Fruit fly (Drosophila melanogaster) whole organism, wandering third instar larva: ENCODE data around the gene CG3764.

Experiments used
- Abd-B ChIP-seq: fragments of >200 bp; optimal IDR thresholded peaks from 2 replicates; lab custom pipeline; 2017; ENCODE audit warnings: missing biosample characterization, missing genetic modification characterization
- CG9705 ChIP-seq: fragments of 200-800 bp; sonication (Bioruptor generic); optimal IDR thresholded peaks from 2 replicates; lab custom pipeline; 2018; ENCODE audit warnings: missing biosample characterization, mild to moderate bottlenecking, missing genetic modification characterization
- CrebA ChIP-seq: fragments of 200-800 bp; sonication (Bioruptor generic); optimal IDR thresholded peaks from 2 replicates; lab custom pipeline; 2016; ENCODE audit warnings: missing biosample characterization, mild to moderate bottlenecking, missing genetic modification characterization, borderline replicate concordance
- Dfd ChIP-seq: fragments of >200 bp; optimal IDR thresholded peaks from 2 replicates; lab custom pipeline; 2017; ENCODE audit warnings: missing biosample characterization, missing genetic modification characterization
- Dif ChIP-seq: fragments of 200-275, 200-300 bp; sonication (Bioruptor generic); optimal IDR thresholded peaks from 2 replicates; lab custom pipeline; 2018; ENCODE audit warnings: missing biosample characterization, missing genetic modification characterization; ENCODE audit not compliant: partially characterized antibody
- GATAd ChIP-seq: sonication (Bioruptor generic); optimal IDR thresholded peaks from 2 replicates; lab custom pipeline; 2016; ENCODE audit warnings: missing biosample characterization, missing genetic modification characterization
- HLH106 ChIP-seq: fragments of 200-800 bp; optimal IDR thresholded peaks from 3 replicates; lab custom pipeline; 2019; ENCODE audit warnings: missing biosample characterization, mild to moderate bottlenecking, missing genetic modification characterization, moderate library complexity
- Hnf4 ChIP-seq: fragments of 200-800 bp; sonication (Bioruptor generic); optimal IDR thresholded peaks from 2 replicates; lab custom pipeline; 2016; ENCODE audit warnings: missing biosample characterization, mild to moderate bottlenecking, missing genetic modification characterization
- Hr78 ChIP-seq: fragments of >200 bp; optimal IDR thresholded peaks from 2 replicates; lab custom pipeline; 2017; ENCODE audit warnings: missing biosample characterization, missing genetic modification characterization
- Hr83 ChIP-seq: fragments of 200-300 bp; sonication (Bioruptor generic); optimal IDR thresholded peaks from 2 replicates; lab custom pipeline; 2016; ENCODE audit warnings: missing biosample characterization, mild to moderate bottlenecking, missing genetic modification characterization, moderate library complexity; ENCODE audit not compliant: poor library complexity, severe bottlenecking
- Jra ChIP-seq: sonication (Bioruptor generic); optimal IDR thresholded peaks from 2 replicates; lab custom pipeline; 2016; ENCODE audit warnings: missing biosample characterization, missing genetic modification characterization
- Mio ChIP-seq: sonication (Bioruptor generic); optimal IDR thresholded peaks from 2 replicates; lab custom pipeline; 2016; ENCODE audit warnings: missing biosample characterization, missing genetic modification characterization
- N ChIP-seq: fragments of >200 bp; optimal IDR thresholded peaks from 2 replicates; lab custom pipeline; 2018; ENCODE audit warnings: missing biosample characterization, missing external identifiers, missing genetic modification characterization
- OdsH ChIP-seq: fragments of 200-800 bp; sonication (Bioruptor generic); optimal IDR thresholded peaks from 2 replicates; lab custom pipeline; 2016; ENCODE audit warnings: missing biosample characterization, mild to moderate bottlenecking, missing genetic modification characterization
- Rel ChIP-seq, 2 experiments: fragments of 200-800 bp; sonication (Bioruptor generic) in 1 of 2; optimal IDR thresholded peaks; 2 replicates in 1 of 2; 3 replicates in 1 of 2; lab custom pipeline; 2016 to 2019; ENCODE audit warnings: mild to moderate bottlenecking in 2 of 2, missing biosample characterization in 2 of 2, missing genetic modification characterization in 2 of 2, moderate library complexity in 1 of 2
- Sp1 ChIP-seq: fragments of 200-800 bp; sonication (Bioruptor generic); optimal IDR thresholded peaks from 3 replicates; lab custom pipeline; 2019; ENCODE audit warnings: missing biosample characterization, mild to moderate bottlenecking, missing genetic modification characterization, moderate library complexity
- Vsx2 ChIP-seq: fragments of 200-300, 225-300 bp; sonication (Bioruptor generic); optimal IDR thresholded peaks from 2 replicates; lab custom pipeline; 2018; ENCODE audit warnings: missing biosample characterization, missing genetic modification characterization; ENCODE audit not compliant: partially characterized antibody
- br ChIP-seq: fragments of 200-800 bp; sonication (Bioruptor generic); optimal IDR thresholded peaks from 2 replicates; lab custom pipeline; 2016; ENCODE audit warnings: missing biosample characterization, missing genetic modification characterization
- dmrt93B ChIP-seq: fragments of 200-800 bp; sonication (Bioruptor generic); optimal IDR thresholded peaks from 2 replicates; lab custom pipeline; 2018; ENCODE audit warnings: missing biosample characterization, mild to moderate bottlenecking, missing genetic modification characterization
- ey ChIP-seq: fragments of 200-800 bp; sonication (Bioruptor generic); optimal IDR thresholded peaks from 2 replicates; lab custom pipeline; 2016; ENCODE audit warnings: missing biosample characterization, missing genetic modification characterization
- foxo ChIP-seq, 2 experiments: fragments of 200-800 bp; sonication (Bioruptor generic); optimal IDR thresholded peaks; 2 replicates in 1 of 2; 3 replicates in 1 of 2; lab custom pipeline; 2016 to 2017; ENCODE audit warnings: missing biosample characterization in 2 of 2, missing genetic modification characterization in 2 of 2
- fru ChIP-seq: fragments of 200-800 bp; sonication (Bioruptor generic); optimal IDR thresholded peaks from 3 replicates; lab custom pipeline; 2016; ENCODE audit warnings: missing biosample characterization, mild to moderate bottlenecking, missing genetic modification characterization
- h ChIP-seq: fragments of 200-800 bp; sonication (Bioruptor generic); optimal IDR thresholded peaks from 3 replicates; lab custom pipeline; 2016; ENCODE audit warnings: missing biosample characterization, mild to moderate bottlenecking, missing genetic modification characterization
- jim ChIP-seq: fragments of 175-275, 200-325 bp; sonication (Bioruptor generic); optimal IDR thresholded peaks from 2 replicates; lab custom pipeline; 2016; ENCODE audit warnings: missing biosample characterization, mild to moderate bottlenecking, missing genetic modification characterization
- lola ChIP-seq: fragments of >200 bp; optimal IDR thresholded peaks from 2 replicates; lab custom pipeline; 2017; ENCODE audit warnings: missing biosample characterization, missing genetic modification characterization
- pan ChIP-seq: fragments of >200 bp; optimal IDR thresholded peaks from 2 replicates; lab custom pipeline; 2017
- psq ChIP-seq: fragments of 200-800 bp; sonication (Bioruptor generic); optimal IDR thresholded peaks from 3 replicates; lab custom pipeline; 2017; ENCODE audit warnings: missing biosample characterization, mild to moderate bottlenecking, missing genetic modification characterization, moderate library complexity
- rgr ChIP-seq: fragments of 200-800 bp; sonication (Bioruptor generic); optimal IDR thresholded peaks from 3 replicates; lab custom pipeline; 2016; ENCODE audit warnings: missing biosample characterization, mild to moderate bottlenecking, missing genetic modification characterization
- sage ChIP-seq: fragments of 200-800 bp; sonication (Bioruptor generic); optimal IDR thresholded peaks from 2 replicates; lab custom pipeline; 2016; ENCODE audit warnings: missing biosample characterization, mild to moderate bottlenecking, missing genetic modification characterization
- sv ChIP-seq: fragments of 200-800 bp; sonication (Bioruptor generic); optimal IDR thresholded peaks from 3 replicates; lab custom pipeline; 2016; ENCODE audit warnings: missing biosample characterization, missing genetic modification characterization
- tai ChIP-seq: sonication (Bioruptor generic); optimal IDR thresholded peaks from 2 replicates; lab custom pipeline; 2016; ENCODE audit warnings: missing biosample characterization, missing genetic modification characterization
- usp ChIP-seq: fragments of >200 bp; optimal IDR thresholded peaks from 2 replicates; lab custom pipeline; 2017; ENCODE audit warnings: missing biosample characterization, missing genetic modification characterization
- woc ChIP-seq: sonication (Bioruptor generic); optimal IDR thresholded peaks from 2 replicates; lab custom pipeline; 2016; ENCODE audit warnings: missing biosample characterization, mild to moderate bottlenecking, missing genetic modification characterization

Gene CG3764

DNA sequence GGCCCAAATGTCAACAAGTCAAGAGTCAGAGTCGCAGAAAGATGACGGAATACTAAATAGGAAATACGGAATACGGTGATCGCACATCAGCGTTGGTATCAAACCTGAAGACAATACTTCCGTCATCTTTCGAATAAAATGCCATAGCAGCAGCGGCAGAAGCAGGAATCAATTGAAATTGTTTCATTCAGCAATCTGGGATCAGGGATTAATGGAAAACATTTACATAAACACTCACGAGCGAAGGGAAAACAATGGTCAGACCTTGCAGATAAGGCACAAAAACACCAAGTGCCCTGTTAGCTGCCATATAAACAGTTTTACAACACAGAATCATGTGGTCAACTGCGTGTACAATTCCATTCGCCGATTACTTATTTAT is 7.0 kb downstream of the CG3764 start:
- TF ChIP-seq sv (GFP tag; lab: Kevin White, UChicago), result no peak
- TF ChIP-seq Rel (GFP tag; optimal IDR thresholded peaks at IDR 0.05; lab: Kevin White, UChicago), result no peak
- TF ChIP-seq Rel (tag; optimal IDR thresholded peaks at IDR 0.05; lab: Kevin White, UChicago), result peak; percentile 24
- TF ChIP-seq, all 38 proteins: peak for 1

dm6 chr3L:17004765-17005414 is 7.5 kb downstream of the CG3764 start:
- no peak for TF ChIP-seq Mio (GFP tag; lab: Kevin White, UChicago)
- peak; percentile 3 for TF ChIP-seq HLH106 (tag; lab: Kevin White, UChicago)
- TF ChIP-seq Hnf4, result no peak
- no peak for TF ChIP-seq CrebA (GFP tag; lab: Kevin White, UChicago)
- peak; percentile 37 for TF ChIP-seq OdsH

dm6 chr3L:17004218-17004759 is 8.1 kb downstream of the CG3764 start:
- TF ChIP-seq N (GFP tag; lab: Kevin White, UChicago), result no peak
- no peak for TF ChIP-seq lola
- no peak for TF ChIP-seq jim
- TF ChIP-seq CG9705 (GFP tag; lab: Kevin White, UChicago), result no peak
- no peak for TF ChIP-seq Rel (GFP tag; optimal IDR thresholded peaks at IDR 0.05; lab: Kevin White, UChicago)
- TF ChIP-seq Rel (tag; optimal IDR thresholded peaks at IDR 0.05; lab: Kevin White, UChicago), result no peak
- peak; percentile 73 for TF ChIP-seq HLH106 (tag; lab: Kevin White, UChicago)
- TF ChIP-seq pan (lab: Kevin White, UChicago), result no peak
- TF ChIP-seq ey, result peak; percentile 74
- TF ChIP-seq Dfd, result no peak
- TF ChIP-seq Hr78, result no peak
- no peak for TF ChIP-seq tai (GFP tag; lab: Kevin White, UChicago)
- no peak for TF ChIP-seq Hr83 (GFP tag; lab: Kevin White, UChicago)
- no peak for TF ChIP-seq GATAd (GFP tag; lab: Kevin White, UChicago)
- TF ChIP-seq Vsx2 (GFP tag; lab: Kevin White, UChicago), result no peak
- no peak for TF ChIP-seq usp (GFP tag; lab: Kevin White, UChicago)
- TF ChIP-seq OdsH, result peak; percentile 40
- TF ChIP-seq woc (GFP tag; lab: Kevin White, UChicago), result peak; percentile 45
- peak; percentile 76 for TF ChIP-seq fru (GFP tag; lab: Kevin White, UChicago)
- peak; percentile 63 for TF ChIP-seq rgr (GFP tag; lab: Kevin White, UChicago)
- no peak for TF ChIP-seq Abd-B
- peak; percentile 70 for TF ChIP-seq sv (GFP tag; lab: Kevin White, UChicago)
- peak; percentile 66 for TF ChIP-seq Sp1
- peak; percentile 63 for TF ChIP-seq h (GFP tag; lab: Kevin White, UChicago)
- no peak for TF ChIP-seq Dif
- TF ChIP-seq Hnf4, result peak; percentile 45
- peak; percentile 30 for TF ChIP-seq psq (GFP tag; lab: Kevin White, UChicago)
- TF ChIP-seq Jra (GFP tag; lab: Kevin White, UChicago), result no peak
- TF ChIP-seq CrebA (GFP tag; lab: Kevin White, UChicago), result no peak
- peak; percentile 74 for TF ChIP-seq br (GFP tag; lab: Kevin White, UChicago)
- TF ChIP-seq dmrt93B (GFP tag; lab: Kevin White, UChicago), result peak; percentile 74
- peak in 1 of 2 experiments; percentile 66 for TF ChIP-seq foxo (GFP tag; optimal IDR thresholded peaks at IDR 0.05; lab: Kevin White, UChicago)
- no peak for TF ChIP-seq sage (GFP tag; lab: Kevin White, UChicago)
